Fruit fly (Drosophila melanogaster) whole organism, pupa: ENCODE results near the gene CG2321.

Experiments
- CG10348 ChIP-seq: fragments of 200-800 bp; sonication (Bioruptor generic); IDR thresholded peaks from 2 replicates; pipeline ENCODE4 v1.3.6; 2022; ENCODE audit warnings: missing biosample characterization, missing genetic modification characterization
- CG12605 ChIP-seq: fragments of 200-800 bp; sonication (Bioruptor generic); IDR thresholded peaks from 2 replicates; pipeline ENCODE4 v1.3.6; 2022; ENCODE audit warnings: missing biosample characterization, missing genetic modification characterization
- CG13204 ChIP-seq: fragments of 200-800 bp; sonication (Bioruptor generic); optimal IDR thresholded peaks from 2 replicates; lab custom pipeline; 2018; ENCODE audit warnings: missing biosample characterization, mild to moderate bottlenecking, missing genetic modification characterization, moderate library complexity
- CG14655 ChIP-seq: fragments of 200-800 bp; sonication (Bioruptor generic); optimal IDR thresholded peaks from 3 replicates; lab custom pipeline; 2017; ENCODE audit warnings: mild to moderate bottlenecking, missing biosample characterization, missing genetic modification reagents, missing genetic modification characterization
- CG15710 ChIP-seq: fragments of 200-800 bp; sonication (Bioruptor generic); optimal IDR thresholded peaks from 2 replicates; lab custom pipeline; 2018; ENCODE audit warnings: missing biosample characterization, mild to moderate bottlenecking, missing genetic modification characterization, moderate library complexity
- CG17806 ChIP-seq: fragments of 200-800 bp; sonication (Bioruptor generic); optimal IDR thresholded peaks from 2 replicates; lab custom pipeline; 2018; ENCODE audit warnings: missing biosample characterization, mild to moderate bottlenecking, missing genetic modification characterization, moderate library complexity
- CG32121 ChIP-seq: fragments of 200-800 bp; sonication (Bioruptor generic); IDR thresholded peaks from 2 replicates; pipeline ENCODE4 v1.3.6; 2022; ENCODE audit warnings: missing biosample characterization, missing genetic modification characterization
- CG34367 ChIP-seq: fragments of 200-800 bp; sonication (Bioruptor generic); optimal IDR thresholded peaks from 2 replicates; lab custom pipeline; 2018; ENCODE audit warnings: missing biosample characterization, mild to moderate bottlenecking, missing genetic modification characterization
- CG4496 ChIP-seq: fragments of 200-800 bp; sonication (Bioruptor generic); IDR thresholded peaks from 3 replicates; pipeline ENCODE4 v1.3.6; 2022; ENCODE audit warnings: missing biosample characterization, missing genetic modification characterization
- CG8159 ChIP-seq: fragments of 200-800 bp; sonication (Bioruptor generic); optimal IDR thresholded peaks from 3 replicates; lab custom pipeline; 2018; ENCODE audit warnings: missing biosample characterization, mild to moderate bottlenecking, missing genetic modification characterization, moderate library complexity
- CG8301 ChIP-seq: fragments of 200-800 bp; sonication (Bioruptor generic); optimal IDR thresholded peaks from 2 replicates; lab custom pipeline; 2018; ENCODE audit warnings: missing biosample characterization, mild to moderate bottlenecking, missing genetic modification characterization
- CG9948 ChIP-seq: fragments of 200-800 bp; sonication (Bioruptor generic); optimal IDR thresholded peaks from 2 replicates; lab custom pipeline; 2018; ENCODE audit warnings: missing biosample characterization, mild to moderate bottlenecking, missing genetic modification characterization, moderate library complexity
- D1 ChIP-seq: fragments of 200-800 bp; sonication (Bioruptor generic); optimal IDR thresholded peaks from 2 replicates; lab custom pipeline; 2018; ENCODE audit warnings: missing biosample characterization, mild to moderate bottlenecking, missing genetic modification characterization, moderate library complexity
- EcR ChIP-seq: fragments of 200-800 bp; sonication (Bioruptor generic); optimal IDR thresholded peaks from 3 replicates; lab custom pipeline; 2019; ENCODE audit warnings: missing biosample characterization, missing genetic modification characterization, mild to moderate bottlenecking, moderate library complexity, missing genetic modification reagents
- Ets98B ChIP-seq: fragments of 200-800 bp; sonication (Bioruptor generic); IDR thresholded peaks from 2 replicates; pipeline ENCODE4 v1.3.6; 2022; ENCODE audit warnings: missing biosample characterization, missing genetic modification characterization
- Pif1A ChIP-seq: fragments of 200-800 bp; sonication (Bioruptor generic); optimal IDR thresholded peaks from 3 replicates; lab custom pipeline; 2016; ENCODE audit warnings: missing biosample characterization, missing genetic modification characterization
- Pif1B ChIP-seq: fragments of 200-800 bp; sonication (Bioruptor generic); optimal IDR thresholded peaks from 3 replicates; lab custom pipeline; 2016; ENCODE audit warnings: missing biosample characterization, missing genetic modification characterization
- Snoo ChIP-seq: fragments of 200-800 bp; sonication (Bioruptor generic); optimal IDR thresholded peaks from 3 replicates; lab custom pipeline; 2017; ENCODE audit warnings: missing biosample characterization, mild to moderate bottlenecking, missing genetic modification characterization, inconsistent platforms
- fd96Ca ChIP-seq: fragments of 200-800 bp; sonication (Bioruptor generic); IDR thresholded peaks from 3 replicates; pipeline ENCODE4 v1.3.6; 2022; ENCODE audit warnings: missing biosample characterization, missing genetic modification characterization
- gl ChIP-seq: fragments of 200-800 bp; sonication (Bioruptor generic); optimal IDR thresholded peaks from 2 replicates; lab custom pipeline; 2018; ENCODE audit warnings: missing biosample characterization, mild to moderate bottlenecking, missing genetic modification characterization
- rn ChIP-seq: fragments of 200-800 bp; sonication (Bioruptor generic); IDR thresholded peaks from 2 replicates; pipeline ENCODE4 v1.3.6; 2022; ENCODE audit warnings: missing biosample characterization, missing genetic modification characterization

CG2321 gene

DNA sequence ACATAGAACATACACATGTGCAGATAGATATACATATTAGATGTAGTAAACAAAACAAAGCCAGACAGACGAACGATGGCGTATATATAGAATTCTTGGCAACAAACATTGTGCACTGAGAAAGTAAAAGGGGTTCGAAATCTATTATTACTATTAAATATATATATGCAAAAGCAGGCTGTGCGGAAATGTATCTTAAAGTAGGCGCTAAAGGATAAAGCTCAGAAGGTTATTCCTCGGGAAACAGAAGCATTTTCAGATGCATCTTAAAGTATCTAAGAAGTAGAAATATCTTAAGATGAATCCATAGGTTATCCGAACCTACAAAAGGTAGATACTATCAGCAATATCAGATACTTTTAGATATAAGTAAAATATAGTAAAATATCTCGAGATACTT, 6.8 kb upstream of the CG2321 start:
- TF ChIP-seq fd96Ca (GFP tag; lab: Robert Waterston, UW) (no peak), CG13204 (no peak), CG4496 (GFP tag; lab: Robert Waterston, UW) (no peak), CG10348 (no peak), rn (GFP tag; lab: Robert Waterston, UW) (no peak), gl (no peak), CG9948 (tag; lab: Kevin White, UChicago) (no peak)

DNA sequence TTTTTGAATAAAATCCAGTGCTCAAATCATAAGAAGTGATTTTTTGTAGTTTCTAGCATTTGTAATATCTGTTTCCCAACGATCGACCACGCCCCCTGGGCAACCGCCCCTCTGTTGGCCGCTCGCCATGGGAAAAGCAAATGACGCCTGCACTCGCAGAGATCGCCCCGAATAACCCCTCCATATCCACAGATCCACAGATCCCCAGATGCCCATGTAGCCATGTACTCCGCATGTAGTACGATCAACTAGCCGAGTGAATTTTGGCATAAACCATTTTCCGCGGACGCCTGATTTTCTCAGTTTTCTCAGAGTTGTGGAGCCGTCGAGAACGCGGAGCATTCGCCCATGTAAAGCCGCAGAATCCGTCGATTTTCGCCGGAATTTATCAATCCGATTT, 5.4 kb upstream of the CG2321 start, which contains the start of gene FipoQ:
FipoQ (plus strand) TSS at position 301 of the 400 bp plus-strand sequence.
- TF ChIP-seq gl (no peak), Pif1A (GFP tag; lab: Kevin White, UChicago) (no peak), CG15710 (no peak), CG34367 (tag; lab: Kevin White, UChicago) (no peak), CG12605 (no peak), CG8301 (tag; lab: Kevin White, UChicago) (no peak), CG17806 (tag; lab: Kevin White, UChicago) (no peak), Ets98B (GFP tag; lab: Robert Waterston, UW) (no peak), CG9948 (tag; lab: Kevin White, UChicago) (no peak), D1 (tag; lab: Kevin White, UChicago) (no peak), CG14655 (no peak), Pif1B (GFP tag; lab: Kevin White, UChicago) (no peak), rn (GFP tag; lab: Robert Waterston, UW) (no peak), CG10348 (no peak), EcR (GFP tag; lab: Kevin White, UChicago) (no peak), Snoo (tag; lab: Kevin White, UChicago) (no peak), CG32121 (GFP tag; lab: Robert Waterston, UW) (no peak), CG13204 (no peak), CG8159 (tag; lab: Kevin White, UChicago) (no peak)

DNA sequence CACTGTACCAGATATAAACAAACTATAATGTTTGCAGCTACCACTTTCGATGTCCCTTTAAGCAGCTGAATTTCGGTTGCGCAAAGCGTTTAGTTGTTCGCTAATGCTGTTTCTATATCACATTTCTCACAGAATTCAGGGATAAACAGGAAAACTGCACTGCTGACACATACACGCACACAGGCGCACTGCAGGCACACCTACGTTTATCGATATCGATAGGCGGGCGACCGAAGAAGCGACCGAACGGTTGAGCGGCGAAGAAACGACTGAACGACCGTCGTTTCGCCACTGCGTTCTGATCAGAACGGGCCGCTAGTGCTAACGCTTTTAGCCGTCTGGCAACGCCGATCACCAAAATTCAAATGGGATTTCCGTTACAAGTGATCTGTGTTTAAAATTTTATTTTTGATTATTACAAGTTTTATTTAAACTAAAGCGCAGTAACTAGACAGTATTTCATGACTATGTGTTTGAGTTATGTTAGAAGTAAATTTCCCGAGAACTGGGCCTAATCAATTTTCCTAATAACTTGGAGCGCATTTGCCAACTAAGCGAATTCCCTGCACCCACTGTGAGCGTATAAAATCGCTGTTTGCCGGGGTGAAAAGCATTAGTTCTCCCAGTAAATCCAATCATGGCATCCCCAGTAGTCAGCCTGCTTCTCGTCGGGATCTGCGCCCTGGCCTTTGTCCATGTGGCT, 4.3 kb upstream of the CG2321 start, which contains the start of the genes CG2310 and Diedel:
CG2310 (minus strand) TSS at position 277 of the 703 bp plus-strand sequence.
Diedel (plus strand) TSS at position 611 of the 703 bp plus-strand sequence.
- TF ChIP-seq fd96Ca (GFP tag; lab: Robert Waterston, UW) = no peak
- TF ChIP-seq CG4496 (GFP tag; lab: Robert Waterston, UW) = peak; percentile 42; the same call in 1 of the 3 replicates

DNA sequence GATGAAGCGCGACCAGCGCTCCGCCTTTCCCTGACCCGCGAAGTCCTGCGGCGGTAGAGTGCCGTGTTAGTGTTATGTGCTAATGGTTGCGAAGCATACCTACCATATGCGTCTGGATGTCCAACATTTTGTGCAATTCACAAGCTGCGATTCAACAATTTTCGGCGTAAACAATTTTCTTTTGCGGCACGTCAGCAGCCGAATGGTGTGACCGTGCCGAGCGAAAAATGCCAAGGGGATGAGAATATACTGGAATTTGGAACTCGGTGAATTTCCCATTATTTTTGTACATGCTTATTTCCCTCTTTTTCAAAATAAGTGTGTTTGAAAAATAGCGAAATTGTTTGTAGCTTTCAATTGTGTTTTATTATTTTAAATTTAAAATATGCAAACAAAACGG, 1.8 kb upstream of the CG2321 start, which contains the start of gene Spase12:
Spase12 (minus strand) TSS at position 239 of the 400 bp plus-strand sequence.
- no peak for TF ChIP-seq gl
- no peak for TF ChIP-seq CG34367 (tag; lab: Kevin White, UChicago)
- TF ChIP-seq rn (GFP tag; lab: Robert Waterston, UW) = no peak
- no peak for TF ChIP-seq Snoo (tag; lab: Kevin White, UChicago)
- no peak for TF ChIP-seq CG4496 (GFP tag; lab: Robert Waterston, UW)
- TF ChIP-seq Pif1B (GFP tag; lab: Kevin White, UChicago) = no peak
- TF ChIP-seq CG12605 = no peak
- no peak for TF ChIP-seq CG32121 (GFP tag; lab: Robert Waterston, UW)
- no peak for TF ChIP-seq D1 (tag; lab: Kevin White, UChicago)
- no peak for TF ChIP-seq CG9948 (tag; lab: Kevin White, UChicago)
- TF ChIP-seq Ets98B (GFP tag; lab: Robert Waterston, UW) = no peak
- TF ChIP-seq CG10348 = no peak
- TF ChIP-seq CG14655 = no peak
- no peak for TF ChIP-seq EcR (GFP tag; lab: Kevin White, UChicago)
- TF ChIP-seq CG13204 = no peak

DNA sequence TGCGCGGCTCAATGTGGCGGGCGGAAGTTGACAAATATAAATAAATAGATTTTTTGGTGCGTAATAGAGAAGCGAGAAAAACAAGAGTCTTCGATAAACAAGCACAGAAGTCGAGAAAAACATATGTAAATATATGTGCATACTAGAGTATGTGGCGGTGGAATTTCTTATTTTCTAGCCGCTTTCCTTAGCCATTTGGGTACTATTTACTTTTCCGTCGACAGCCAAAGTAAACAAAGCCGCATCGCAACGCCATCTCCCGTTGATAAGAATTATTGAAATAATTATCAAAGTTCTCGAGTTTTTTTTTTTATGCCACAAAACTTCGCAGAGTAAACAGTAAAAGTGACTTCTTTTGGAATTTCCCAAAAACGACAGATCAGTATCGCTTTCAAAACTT, 9.1 kb downstream of the CG2321 start:
- TF ChIP-seq CG14655 (no peak), Snoo (tag; lab: Kevin White, UChicago) (no peak), CG8159 (tag; lab: Kevin White, UChicago) (no peak), EcR (GFP tag; lab: Kevin White, UChicago) (no peak), CG10348 (no peak), CG32121 (GFP tag; lab: Robert Waterston, UW) (no peak), Ets98B (GFP tag; lab: Robert Waterston, UW) (no peak), CG12605 (no peak), CG4496 (GFP tag; lab: Robert Waterston, UW) (no peak), CG13204 (no peak), CG8301 (tag; lab: Kevin White, UChicago) (no peak)

DNA sequence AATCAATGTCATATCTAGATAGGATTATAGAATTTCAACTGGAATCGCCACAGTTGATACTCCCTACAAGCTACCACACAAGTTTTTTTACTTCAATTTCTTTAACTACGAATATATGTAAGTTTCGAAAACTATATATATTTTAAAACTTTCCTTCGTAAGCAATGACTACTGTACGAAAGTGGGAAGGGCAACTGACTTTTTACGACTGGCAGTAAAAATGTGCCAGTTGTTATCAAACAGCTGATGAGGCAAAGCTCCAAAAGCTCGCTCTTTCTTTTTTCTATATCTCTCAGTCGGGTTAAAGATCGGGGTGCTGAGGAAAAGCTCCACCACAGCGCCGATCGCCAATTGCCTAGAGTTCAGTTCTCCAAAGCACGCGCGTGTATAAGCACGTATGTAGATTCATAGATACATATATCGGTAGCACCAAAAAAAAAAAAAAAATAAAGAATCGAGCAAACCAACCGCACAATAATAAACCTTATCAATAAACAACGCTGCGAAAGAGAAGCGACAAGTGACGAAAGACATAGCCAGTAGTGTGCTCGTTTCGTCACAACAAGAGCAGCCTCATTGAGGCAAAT, 10.0 kb downstream of the CG2321 start:
- TF ChIP-seq CG10348 = no peak
- TF ChIP-seq Ets98B (GFP tag; lab: Robert Waterston, UW) = peak; percentile 57
- TF ChIP-seq Pif1A (GFP tag; lab: Kevin White, UChicago) = peak; percentile 32
- no peak for TF ChIP-seq CG8301 (tag; lab: Kevin White, UChicago)
- no peak for TF ChIP-seq CG14655
- no peak for TF ChIP-seq CG9948 (tag; lab: Kevin White, UChicago)
- peak; percentile 12 for TF ChIP-seq CG17806 (tag; lab: Kevin White, UChicago)
- peak; percentile 35; the same call in 1 of the 2 replicates for TF ChIP-seq rn (GFP tag; lab: Robert Waterston, UW)
- no peak for TF ChIP-seq D1 (tag; lab: Kevin White, UChicago)
- TF ChIP-seq CG34367 (tag; lab: Kevin White, UChicago) = no peak
- peak; percentile 60 for TF ChIP-seq Snoo (tag; lab: Kevin White, UChicago)
- TF ChIP-seq EcR (GFP tag; lab: Kevin White, UChicago) = peak; percentile 54
- TF ChIP-seq Pif1B (GFP tag; lab: Kevin White, UChicago) = peak; percentile 27
- TF ChIP-seq gl = peak; percentile 10
- no peak; the same call in none of the 2 replicates for TF ChIP-seq CG32121 (GFP tag; lab: Robert Waterston, UW)
- peak; percentile 74 for TF ChIP-seq CG12605
- TF ChIP-seq fd96Ca (GFP tag; lab: Robert Waterston, UW) = peak; percentile 61; the same call in 1 of the 3 replicates
- no peak for TF ChIP-seq CG13204
- TF ChIP-seq CG8159 (tag; lab: Kevin White, UChicago) = peak; percentile 54
- TF ChIP-seq CG4496 (GFP tag; lab: Robert Waterston, UW) = peak; percentile 47
- peak; percentile 45 for TF ChIP-seq CG15710
